Fruit fly (Drosophila melanogaster) whole organism, pupa: Measurements from ENCODE around the gene Slu7.

Experiments
- CG13204 ChIP-seq: fragments of 200-800 bp; sonication (Bioruptor generic); optimal IDR thresholded peaks from 2 replicates; lab custom pipeline; 2018; ENCODE audit warnings: missing biosample characterization, mild to moderate bottlenecking, missing genetic modification characterization, moderate library complexity
- CG14655 ChIP-seq: fragments of 200-800 bp; sonication (Bioruptor generic); optimal IDR thresholded peaks from 3 replicates; lab custom pipeline; 2017; ENCODE audit warnings: mild to moderate bottlenecking, missing biosample characterization, missing genetic modification reagents, missing genetic modification characterization
- CG15710 ChIP-seq: fragments of 200-800 bp; sonication (Bioruptor generic); optimal IDR thresholded peaks from 2 replicates; lab custom pipeline; 2018; ENCODE audit warnings: missing biosample characterization, mild to moderate bottlenecking, missing genetic modification characterization, moderate library complexity
- CG32121 ChIP-seq: fragments of 200-800 bp; sonication (Bioruptor generic); IDR thresholded peaks from 2 replicates; pipeline ENCODE4 v1.3.6; 2022; ENCODE audit warnings: missing biosample characterization, missing genetic modification characterization
- CG34367 ChIP-seq: fragments of 200-800 bp; sonication (Bioruptor generic); optimal IDR thresholded peaks from 2 replicates; lab custom pipeline; 2018; ENCODE audit warnings: missing biosample characterization, mild to moderate bottlenecking, missing genetic modification characterization
- CG4496 ChIP-seq: fragments of 200-800 bp; sonication (Bioruptor generic); IDR thresholded peaks from 3 replicates; pipeline ENCODE4 v1.3.6; 2022; ENCODE audit warnings: missing biosample characterization, missing genetic modification characterization
- CG9948 ChIP-seq: fragments of 200-800 bp; sonication (Bioruptor generic); optimal IDR thresholded peaks from 2 replicates; lab custom pipeline; 2018; ENCODE audit warnings: missing biosample characterization, mild to moderate bottlenecking, missing genetic modification characterization, moderate library complexity
- D1 ChIP-seq: fragments of 200-800 bp; sonication (Bioruptor generic); optimal IDR thresholded peaks from 2 replicates; lab custom pipeline; 2018; ENCODE audit warnings: missing biosample characterization, mild to moderate bottlenecking, missing genetic modification characterization, moderate library complexity
- EcR ChIP-seq: fragments of 200-800 bp; sonication (Bioruptor generic); optimal IDR thresholded peaks from 3 replicates; lab custom pipeline; 2019; ENCODE audit warnings: missing biosample characterization, missing genetic modification characterization, mild to moderate bottlenecking, moderate library complexity, missing genetic modification reagents

- TF ChIP-seq CG34367 (tag; lab: Kevin White, UChicago) (no peak), CG15710 (tag; lab: Kevin White, UChicago) (no peak), CG4496 (no peak), CG32121 (GFP tag; lab: Robert Waterston, UW) (no peak), CG9948 (tag; lab: Kevin White, UChicago) (no peak), D1 (no peak), CG14655 (GFP tag; lab: Kevin White, UChicago) (no peak), EcR (GFP tag; lab: Kevin White, UChicago) (no peak), CG13204 (GFP tag; lab: Kevin White, UChicago) (no peak)
These were observed 6.3 kb downstream of the Slu7 start, which contains the start of gene Ssl2 for dm6 chr3R:29032542-29032941.
